Worm (Caenorhabditis elegans) whole organism, L4/young adult: ENCODE measurements around the gene atf-8.
"Not testable (repeated sequence)": the region's sequence is repeated elsewhere in the genome, so short reads cannot be mapped to it uniquely, and the experiment has no call there.

Experiments used
- W03F9.2 ChIP-seq: fragments of 150-350 bp; optimal IDR thresholded peaks from 2 replicates; lab custom pipeline; 2014; ENCODE audit warnings: missing biosample characterization, missing genetic modification characterization
- dao-5 ChIP-seq: sonication (generic microtip); optimal IDR thresholded peaks from 2 replicates; lab custom pipeline; 2016; ENCODE audit warnings: missing genotype, missing genetic modification characterization, moderate library complexity, missing compliant biosample characterization
- him-1 ChIP-seq: sonication (generic microtip); optimal IDR thresholded peaks from 2 replicates; lab custom pipeline; 2016; ENCODE audit warnings: missing genotype, missing genetic modification reagents, missing genetic modification characterization, missing compliant biosample characterization

The atf-8 gene

ce11 chrV:6105374-6105773, at the start of gene atf-8:
TSS of gene atf-8 (plus strand) at chrV:6105607.
- no peak for TF ChIP-seq dao-5 (tag; lab: Kevin White, UChicago)
- no peak for TF ChIP-seq W03F9.2 (tag; lab: Kevin White, UChicago)

DNA sequence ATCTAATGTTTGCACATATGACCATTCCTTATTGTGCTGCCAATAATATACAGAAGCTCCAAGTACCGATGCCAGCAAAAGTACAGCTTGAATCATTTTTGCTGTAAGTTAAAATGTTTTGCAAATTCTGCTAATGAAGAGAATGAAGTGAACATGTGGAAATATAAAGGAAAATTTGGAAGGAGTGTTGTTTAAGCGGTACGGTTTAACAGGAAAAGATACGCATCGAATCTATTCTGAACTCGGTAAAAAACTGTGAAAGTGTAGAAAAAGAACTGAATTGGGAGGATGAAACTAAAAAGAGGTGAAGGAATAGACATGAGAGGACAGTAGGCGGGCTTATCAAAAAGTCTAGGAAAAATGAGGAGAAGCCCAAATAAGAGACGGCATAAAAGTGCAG, 42.1 kb upstream of the atf-8 start, which contains the start of gene Y38A10A.2:
Gene Y38A10A.2 (minus strand): TSS at position 101 of the 400 bp plus-strand sequence.
- TF ChIP-seq dao-5 (tag; lab: Kevin White, UChicago) (no peak), W03F9.2 (tag; lab: Kevin White, UChicago) (no peak), him-1 (no peak)

ce11 chrV:6067112-6067511, 38.3 kb upstream of the atf-8 start, which contains the start of gene srh-10:
TSS of gene srh-10 (minus strand) at chrV:6067140.
- TF ChIP-seq dao-5 (tag; lab: Kevin White, UChicago) = no peak
- TF ChIP-seq W03F9.2 (tag; lab: Kevin White, UChicago) = no peak
- TF ChIP-seq him-1 = no peak

DNA sequence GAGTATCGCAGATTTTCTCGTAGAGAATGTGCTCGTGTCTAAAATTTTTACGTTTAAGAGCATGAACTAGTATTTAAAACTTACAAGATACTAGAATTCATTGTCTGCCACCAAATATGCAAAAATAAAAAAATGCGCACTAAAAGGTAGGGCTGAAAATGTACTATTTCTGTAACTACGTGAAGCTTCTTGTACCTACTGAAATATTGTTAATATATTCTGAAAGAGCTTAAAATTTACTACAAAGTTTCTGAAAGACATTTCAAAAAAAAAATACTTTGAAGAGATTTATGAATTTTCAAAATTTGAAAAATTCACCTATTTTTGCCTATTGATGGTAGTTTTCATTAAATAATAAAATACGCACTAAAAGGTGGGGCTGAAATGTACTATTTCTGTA, 35.4 kb upstream of the atf-8 start, which contains the start of gene fbxa-214:
Gene fbxa-214 (minus strand): TSS at position 101 of the 400 bp plus-strand sequence.
- TF ChIP-seq W03F9.2 (tag; lab: Kevin White, UChicago); him-1; dao-5 (tag; lab: Kevin White, UChicago): not testable (repeated sequence)

DNA sequence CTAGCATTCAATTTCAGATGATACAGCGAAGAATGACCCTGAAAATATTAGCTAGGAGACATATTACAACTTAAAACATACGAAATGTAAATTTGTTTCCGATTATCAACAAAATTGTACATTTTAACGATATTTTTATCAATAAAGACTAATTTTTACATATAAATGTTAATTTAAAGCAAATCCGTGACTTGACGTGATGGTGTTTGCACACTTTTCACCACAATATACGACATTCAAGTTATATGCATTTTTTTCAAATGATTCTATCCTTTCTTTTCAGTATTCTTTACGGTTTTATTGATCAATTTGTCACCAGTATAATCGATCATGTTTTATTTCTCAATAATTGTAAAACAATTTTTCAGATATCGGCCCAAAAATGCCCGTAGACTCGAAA, 9.6 kb upstream of the atf-8 start, which contains the start of gene Y38A10A.7:
Gene Y38A10A.7 (plus strand): TSS at position 369 of the 400 bp plus-strand sequence.
- TF ChIP-seq dao-5 (tag; lab: Kevin White, UChicago) (no peak), W03F9.2 (tag; lab: Kevin White, UChicago) (peak; percentile 64), him-1 (no peak)

ce11 chrV:6096559-6097155, 8.8 kb upstream of the atf-8 start, which contains the start of gene smut-1:
TSS of gene smut-1 (plus strand) at chrV:6097105.
- TF ChIP-seq dao-5 (tag; lab: Kevin White, UChicago) (no peak), him-1 (no peak), W03F9.2 (tag; lab: Kevin White, UChicago) (no peak)

- TF ChIP-seq W03F9.2 (tag; lab: Kevin White, UChicago) = no peak
- TF ChIP-seq him-1 = no peak
- TF ChIP-seq dao-5 (tag; lab: Kevin White, UChicago) = no peak
Observed at ce11 chrV:6098755-6099155, 6.7 kb upstream of the atf-8 start.

- TF ChIP-seq W03F9.2 (tag; lab: Kevin White, UChicago) (no peak), dao-5 (tag; lab: Kevin White, UChicago) (no peak), him-1 (no peak)
Observed at ce11 chrV:6099634-6100033, 5.8 kb upstream of the atf-8 start.

DNA sequence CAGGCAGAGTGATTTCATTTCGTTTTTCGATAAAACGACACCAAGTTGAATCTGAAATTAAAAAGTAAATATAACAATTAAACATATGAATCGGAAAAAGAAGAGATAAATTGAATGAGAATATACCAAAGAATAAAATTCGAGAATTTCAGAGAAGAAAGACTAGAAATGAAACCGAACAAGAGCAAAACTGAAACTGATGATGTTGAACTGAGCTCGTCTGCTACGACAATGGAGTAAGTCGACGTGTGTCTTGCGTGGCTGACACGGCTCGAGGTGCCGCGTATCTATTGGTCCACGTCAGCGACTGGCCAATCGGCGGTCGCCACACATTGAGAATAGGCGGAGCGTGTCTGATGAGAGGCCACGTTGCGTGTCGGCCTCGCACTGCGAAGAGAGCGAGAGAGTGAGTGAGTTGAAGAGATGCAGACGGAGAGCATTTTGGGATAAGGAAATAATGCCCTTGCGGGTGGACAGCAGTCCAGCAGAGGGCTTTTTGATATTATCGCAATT, 4.9 kb upstream of the atf-8 start, which contains the start of gene crt-1:
Gene crt-1 (minus strand): TSS at position 51 of the 513 bp plus-strand sequence.
- no peak for TF ChIP-seq dao-5 (tag; lab: Kevin White, UChicago)
- peak; percentile 87 for TF ChIP-seq W03F9.2 (tag; lab: Kevin White, UChicago)
- TF ChIP-seq him-1 = peak; percentile 63

DNA sequence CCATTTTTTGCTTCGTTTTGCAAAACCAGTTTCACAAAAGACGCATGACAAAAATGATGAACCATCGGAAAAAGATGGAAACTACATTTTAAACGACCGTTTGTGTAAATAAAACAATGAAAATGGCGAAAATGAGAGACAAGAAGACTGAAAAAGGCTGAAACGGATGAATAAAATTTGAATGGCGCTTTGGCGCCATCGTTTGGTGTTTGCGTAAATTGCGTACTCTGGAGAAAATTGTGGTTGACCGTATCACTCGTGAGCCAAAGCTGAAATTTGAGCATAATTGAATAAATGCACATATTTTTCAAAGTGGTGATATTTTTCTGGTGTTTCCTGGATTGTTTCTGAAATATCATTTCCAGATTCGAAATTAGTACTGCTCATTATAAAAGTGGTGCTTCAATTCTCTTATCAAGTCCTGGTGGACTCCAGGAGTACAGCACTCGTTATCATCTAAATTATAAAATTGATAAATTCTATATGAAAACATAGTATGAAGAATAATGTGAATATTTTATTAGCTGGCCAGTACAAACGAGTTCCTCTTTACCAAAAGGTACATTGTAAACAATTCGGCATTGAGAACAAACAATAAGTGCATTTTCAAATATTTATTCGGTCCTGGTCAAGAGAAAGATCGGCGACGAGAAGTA, 4.0 kb upstream of the atf-8 start:
- TF ChIP-seq him-1 (no peak), dao-5 (tag; lab: Kevin White, UChicago) (no peak), W03F9.2 (tag; lab: Kevin White, UChicago) (no peak)

- TF ChIP-seq him-1 = no peak
- no peak for TF ChIP-seq W03F9.2 (tag; lab: Kevin White, UChicago)
- TF ChIP-seq dao-5 (tag; lab: Kevin White, UChicago) = no peak
Observed at ce11 chrV:6103429-6103828, 2.0 kb upstream of the atf-8 start, which contains the start of gene Y38A10A.11. TSS of gene Y38A10A.11 (minus strand) at chrV:6103529.

DNA sequence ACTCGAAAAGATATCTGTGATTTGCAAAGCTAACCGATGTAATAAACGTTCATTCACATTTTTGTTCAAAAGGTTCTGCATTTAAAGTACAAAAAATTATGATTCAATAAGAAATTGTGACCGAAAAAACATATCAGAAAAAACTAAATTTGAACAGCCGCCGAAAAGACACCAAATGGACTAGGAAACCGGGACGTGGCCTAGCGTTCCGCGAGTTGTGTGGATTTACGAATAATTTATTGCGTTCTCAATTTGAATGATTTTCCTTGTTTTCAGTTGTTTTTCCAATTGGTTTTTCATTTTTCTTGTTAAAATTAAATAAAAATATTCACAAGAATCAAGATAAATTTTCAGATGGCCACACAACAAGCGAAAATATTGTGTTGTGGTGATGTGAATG, 2.1 kb downstream of the atf-8 start, which contains the start of gene cwf-19L1:
Gene cwf-19L1 (plus strand): TSS at position 355 of the 400 bp plus-strand sequence.
- no peak for TF ChIP-seq him-1
- TF ChIP-seq W03F9.2 (tag; lab: Kevin White, UChicago) = peak; percentile 61
- TF ChIP-seq dao-5 (tag; lab: Kevin White, UChicago) = no peak

DNA sequence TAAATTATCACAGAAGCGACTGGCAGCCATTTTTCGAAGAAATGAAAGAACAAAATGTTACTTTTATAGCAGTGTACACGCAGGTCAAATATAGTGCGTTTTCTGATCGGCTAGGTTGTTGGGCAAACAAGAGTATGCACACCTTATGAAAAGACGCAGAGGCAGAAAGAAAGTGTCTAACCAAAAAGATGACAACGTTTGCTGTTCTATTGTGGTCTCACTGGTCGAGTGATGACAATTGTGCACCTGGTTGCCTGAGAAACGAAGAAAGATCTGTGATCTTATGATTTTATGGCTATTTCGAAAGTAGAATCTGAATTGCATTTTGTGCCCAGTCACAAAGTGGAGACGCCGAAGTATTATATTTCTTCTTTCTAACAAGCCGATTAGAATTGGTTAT, 5.1 kb downstream of the atf-8 start, which contains the start of gene F17A9.4:
Gene F17A9.4 (minus strand): TSS at position 97 of the 400 bp plus-strand sequence.
- TF ChIP-seq him-1 = no peak

- no peak for TF ChIP-seq W03F9.2 (tag; lab: Kevin White, UChicago)
Observed at ce11 chrV:6112823-6113222, 7.4 kb downstream of the atf-8 start, which contains the start of gene F17A9.5. TSS of gene F17A9.5 (minus strand) at chrV:6112997.
